Worm (Caenorhabditis elegans): ENCODE measurements around the gene C26B9.3.

The C26B9.3 gene

DNA sequence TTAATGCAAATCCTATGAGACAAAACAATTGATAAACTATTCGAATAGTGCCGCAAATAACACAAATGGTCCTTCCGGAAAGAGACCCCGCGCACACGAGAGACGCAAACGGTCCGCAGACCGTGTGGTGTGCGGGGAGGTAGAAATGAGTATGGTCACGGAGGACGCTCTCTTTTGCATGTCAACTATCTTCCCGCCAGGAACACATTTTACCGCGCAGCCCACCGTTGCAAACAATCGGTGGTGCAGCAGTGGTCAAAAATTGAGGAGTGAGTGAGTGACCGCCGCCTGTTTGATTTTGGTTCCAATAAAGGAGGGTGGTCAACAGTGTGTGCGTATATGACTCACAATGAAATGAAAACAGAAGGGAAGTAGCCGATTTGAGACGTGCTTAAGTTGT is 22.6 kb downstream of the C26B9.3 start:
- no peak for TF ChIP-seq nhr-42 (GFP tag; IDR thresholded peaks at IDR 0.05)
- no peak for TF ChIP-seq ZK546.5 (tag; optimal IDR thresholded peaks at IDR 0.05)
- 0 out of 2 replicates have a peak, but pooled peaks have one; percentile 33 for TF ChIP-seq egl-43 (GFP tag; IDR thresholded peaks at IDR 0.05)

DNA sequence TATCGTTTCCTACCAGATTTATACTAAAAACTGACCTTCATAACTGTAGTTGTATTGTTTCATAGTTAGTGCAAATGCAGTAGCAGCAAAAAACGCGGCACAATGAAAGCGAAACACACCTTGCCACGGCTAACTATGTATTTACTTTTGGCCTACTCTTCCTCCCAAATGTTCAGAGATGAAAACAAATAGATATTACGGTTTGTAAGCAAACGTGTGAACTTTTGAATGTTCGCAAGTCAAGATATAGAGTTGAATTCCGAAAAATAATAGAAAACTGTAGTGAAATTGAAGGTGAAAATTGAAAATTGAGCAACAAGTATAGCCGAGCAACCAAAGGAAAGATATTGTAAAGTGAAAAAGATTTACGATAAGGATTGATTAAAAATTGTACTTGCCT is 26.1 kb downstream of the C26B9.3 start, which contains the start of gene chtl-1:
Gene chtl-1 (minus strand): TSS at position 101 of the 400 bp plus-strand sequence.
- TF ChIP-seq zfp-2 (tag; optimal IDR thresholded peaks at IDR 0.05), result no peak
- no peak for TF ChIP-seq egl-27 (tag; optimal IDR thresholded peaks at IDR 0.05)
- TF ChIP-seq cey-2 (tag; optimal IDR thresholded peaks at IDR 0.05; ENCODE audit: borderline replicate concordance, insufficient read depth), result no peak
- TF ChIP-seq zag-1 (tag; optimal IDR thresholded peaks at IDR 0.05), result no peak
- TF ChIP-seq Y105C5A.15 (GFP tag; IDR thresholded peaks at IDR 0.05), result no peak
- no peak for TF ChIP-seq pqm-1 (tag; optimal IDR thresholded peaks at IDR 0.05)
- no peak for TF ChIP-seq spr-3 (GFP tag; optimal IDR thresholded peaks at IDR 0.05)

DNA sequence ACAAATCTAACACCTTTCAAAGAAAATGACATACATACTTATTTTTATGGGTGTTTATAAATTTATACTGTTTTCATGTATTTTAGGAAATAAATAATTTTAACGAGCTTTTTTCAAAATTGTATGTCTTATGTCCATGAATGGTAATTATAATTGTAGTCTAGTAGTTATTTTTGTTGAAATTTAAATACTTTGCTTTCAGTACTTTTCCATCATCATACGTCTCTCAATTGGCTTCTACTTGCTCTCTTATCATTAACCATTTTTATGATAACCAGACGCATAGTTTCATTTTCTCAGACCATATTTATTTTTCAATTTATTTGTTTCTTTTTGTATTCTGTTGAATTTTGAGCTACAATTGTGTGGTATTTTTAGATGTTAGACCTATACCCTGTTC is 27.3 kb downstream of the C26B9.3 start, which contains the start of gene F35C8.5:
Gene F35C8.5 (plus strand): TSS at position 377 of the 400 bp plus-strand sequence.
- TF ChIP-seq php-3 (GFP tag; IDR thresholded peaks at IDR 0.05), result 0 out of 2 replicates have a peak, but pooled peaks have one; percentile 44
- peak; percentile 34 for TF ChIP-seq nhr-77 (tag; optimal IDR thresholded peaks at IDR 0.05)
- TF ChIP-seq lir-3 (tag; optimal IDR thresholded peaks at IDR 0.05), result no peak
- peak; percentile 53 for TF ChIP-seq pqm-1 (tag; optimal IDR thresholded peaks at IDR 0.05)
- no peak for TF ChIP-seq Y105C5A.15 (GFP tag; IDR thresholded peaks at IDR 0.05)
- TF ChIP-seq dmd-8 (GFP tag; IDR thresholded peaks at IDR 0.05), result no peak
- TF ChIP-seq dmd-6 (GFP tag; IDR thresholded peaks at IDR 0.05), result 0 out of 2 replicates have a peak, but pooled peaks have one; percentile 6
- peak; percentile 52 for TF ChIP-seq nhr-28 (tag; optimal IDR thresholded peaks at IDR 0.05)
- no peak for TF ChIP-seq daf-16 (GFP tag; optimal IDR thresholded peaks at IDR 0.05)
- peak; percentile 76 for TF ChIP-seq daf-16 (tag; optimal IDR thresholded peaks at IDR 0.05)
- TF ChIP-seq dve-1 (tag; optimal IDR thresholded peaks at IDR 0.05; ENCODE audit: insufficient read depth), result peak; percentile 35

DNA sequence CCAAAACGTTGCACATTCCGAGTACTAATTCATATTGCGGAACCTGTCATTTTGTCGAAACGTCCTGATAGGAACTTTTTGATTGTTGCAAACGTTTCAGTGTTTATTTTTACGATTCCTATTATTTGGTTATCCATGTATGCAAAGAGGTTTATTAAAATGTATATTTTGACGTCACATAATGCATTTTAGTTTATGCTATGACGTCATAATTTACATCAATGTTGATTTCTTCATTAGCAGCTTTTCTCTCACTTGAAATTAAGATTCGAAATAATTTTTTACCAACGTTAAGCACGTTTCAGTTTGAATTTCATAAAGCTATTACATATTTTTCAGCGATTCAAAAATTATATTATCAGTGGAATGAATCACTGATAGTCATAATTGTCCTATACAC is 28.5 kb downstream of the C26B9.3 start:
- no peak for TF ChIP-seq unc-130 (GFP tag; optimal IDR thresholded peaks at IDR 0.05)
- no peak for TF ChIP-seq zag-1 (tag; optimal IDR thresholded peaks at IDR 0.05)
- TF ChIP-seq lin-38 (GFP tag; IDR thresholded peaks at IDR 0.05), result no peak
- no peak for TF ChIP-seq lin-29 (GFP tag; IDR thresholded peaks at IDR 0.05)
- no peak for TF ChIP-seq ZK546.5 (tag; optimal IDR thresholded peaks at IDR 0.05)
- TF ChIP-seq daf-16 (GFP tag; optimal IDR thresholded peaks at IDR 0.05), result no peak
- TF ChIP-seq daf-16 (tag; optimal IDR thresholded peaks at IDR 0.05), result no peak
- no peak for TF ChIP-seq hlh-30 (tag; optimal IDR thresholded peaks at IDR 0.05; ENCODE audit: insufficient read depth)
- TF ChIP-seq cey-2 (tag; optimal IDR thresholded peaks at IDR 0.05; ENCODE audit: borderline replicate concordance, insufficient read depth), result no peak
- TF ChIP-seq nhr-28 (tag; optimal IDR thresholded peaks at IDR 0.05), result no peak
- TF ChIP-seq tra-1 (GFP tag; IDR thresholded peaks at IDR 0.05), result no peak

DNA sequence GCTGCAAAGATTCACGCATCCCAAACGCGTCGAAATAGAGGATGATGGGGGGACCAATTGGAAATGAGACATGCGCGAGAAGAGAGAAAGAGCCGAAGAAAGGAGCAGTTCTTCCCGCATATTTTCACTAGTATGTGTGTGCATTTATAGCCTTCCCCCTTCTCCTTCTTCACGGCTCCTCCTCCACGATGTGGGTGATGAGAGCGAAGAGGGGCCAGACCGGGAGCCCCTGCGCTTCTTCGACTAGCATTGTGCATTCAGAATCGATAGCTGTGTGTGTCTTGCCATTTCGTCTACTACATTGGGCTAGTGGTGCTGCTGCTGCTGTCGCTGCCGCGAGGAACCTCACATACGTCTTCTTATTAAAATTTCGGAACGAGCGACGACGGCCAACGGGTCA is 30.1 kb downstream of the C26B9.3 start, which contains the start of gene jkk-1:
Gene jkk-1 (plus strand): TSS at position 249 of the 400 bp plus-strand sequence.
- TF ChIP-seq unc-62 (GFP tag; optimal IDR thresholded peaks at IDR 0.05 in 1 of 2), result peak in 1 of 2 experiments; percentile 97
- TF ChIP-seq unc-62 (tag; optimal IDR thresholded peaks at IDR 0.05), result no peak
- TF ChIP-seq Y48G9A.11 (GFP tag; IDR thresholded peaks at IDR 0.05), result no peak
- peak; percentile 69 for TF ChIP-seq rbr-2 (tag; optimal IDR thresholded peaks at IDR 0.05)
- TF ChIP-seq mxl-3 (GFP tag; optimal IDR thresholded peaks at IDR 0.05), result peak; percentile 2
- peak; percentile 48 for TF ChIP-seq mep-1 (tag; optimal IDR thresholded peaks at IDR 0.05)
- 0 out of 2 replicates have a peak, but pooled peaks have one; percentile 44 for TF ChIP-seq egl-43 (GFP tag; IDR thresholded peaks at IDR 0.05)
- TF ChIP-seq arid-1 (GFP tag; conservative IDR thresholded peaks at IDR 0.05), result 0 out of 2 replicates have a peak, but pooled peaks have one; percentile 24
- TF ChIP-seq aha-1 (tag), result peak; percentile 90
- TF ChIP-seq hmg-1.1 (GFP tag; IDR thresholded peaks at IDR 0.05), result peak; percentile 75
- TF ChIP-seq fkh-10 (GFP tag; optimal IDR thresholded peaks at IDR 0.05), result peak; percentile 78
- peak; percentile 57 for TF ChIP-seq set-16 (GFP tag; IDR thresholded peaks at IDR 0.05)
- TF ChIP-seq ceh-32 (tag; optimal IDR thresholded peaks at IDR 0.05; ENCODE audit: poor library complexity), result no peak
- no peak for TF ChIP-seq snpc-4 (tag; optimal IDR thresholded peaks at IDR 0.05)
- peak; percentile 13; the same call in 1 of the 2 replicates for TF ChIP-seq dmd-6 (GFP tag; IDR thresholded peaks at IDR 0.05)
- TF ChIP-seq R02D3.7 (tag; optimal IDR thresholded peaks at IDR 0.05), result no peak
- TF ChIP-seq vab-7 (GFP tag; IDR thresholded peaks at IDR 0.05), result 0 out of 2 replicates have a peak, but pooled peaks have one; percentile 28
- TF ChIP-seq mdl-1 (tag; optimal IDR thresholded peaks at IDR 0.05), result peak in 1 of 2 experiments; percentile 39

Data from whole organism, L4 larva.